Fruit fly (Drosophila melanogaster) whole organism, wandering third instar larva: Measurements from ENCODE around the gene Dop1R2.

Source experiments
- Abd-B ChIP-seq: fragments of >200 bp; optimal IDR thresholded peaks from 2 replicates; lab custom pipeline; 2017; ENCODE audit warnings: missing biosample characterization, missing genetic modification characterization
- CG32264 ChIP-seq: fragments of 200-800 bp; sonication (Bioruptor generic); optimal IDR thresholded peaks from 2 replicates; lab custom pipeline; 2016; ENCODE audit warnings: missing biosample characterization, missing genetic modification characterization
- CG9705 ChIP-seq: fragments of 200-800 bp; sonication (Bioruptor generic); optimal IDR thresholded peaks from 2 replicates; lab custom pipeline; 2018; ENCODE audit warnings: missing biosample characterization, mild to moderate bottlenecking, missing genetic modification characterization
- CrebA ChIP-seq: fragments of 200-800 bp; sonication (Bioruptor generic); optimal IDR thresholded peaks from 2 replicates; lab custom pipeline; 2016; ENCODE audit warnings: missing biosample characterization, mild to moderate bottlenecking, missing genetic modification characterization, borderline replicate concordance
- Dfd ChIP-seq: fragments of >200 bp; optimal IDR thresholded peaks from 2 replicates; lab custom pipeline; 2017; ENCODE audit warnings: missing biosample characterization, missing genetic modification characterization
- Dif ChIP-seq: fragments of 200-275, 200-300 bp; sonication (Bioruptor generic); optimal IDR thresholded peaks from 2 replicates; lab custom pipeline; 2018; ENCODE audit warnings: missing biosample characterization, missing genetic modification characterization; ENCODE audit not compliant: partially characterized antibody
- GATAd ChIP-seq: sonication (Bioruptor generic); optimal IDR thresholded peaks from 2 replicates; lab custom pipeline; 2016; ENCODE audit warnings: missing biosample characterization, missing genetic modification characterization
- Hnf4 ChIP-seq: fragments of 200-800 bp; sonication (Bioruptor generic); optimal IDR thresholded peaks from 2 replicates; lab custom pipeline; 2016; ENCODE audit warnings: missing biosample characterization, mild to moderate bottlenecking, missing genetic modification characterization
- Hr78 ChIP-seq: fragments of >200 bp; optimal IDR thresholded peaks from 2 replicates; lab custom pipeline; 2017; ENCODE audit warnings: missing biosample characterization, missing genetic modification characterization
- Hr83 ChIP-seq: fragments of 200-300 bp; sonication (Bioruptor generic); optimal IDR thresholded peaks from 2 replicates; lab custom pipeline; 2016; ENCODE audit warnings: missing biosample characterization, mild to moderate bottlenecking, missing genetic modification characterization, moderate library complexity; ENCODE audit not compliant: poor library complexity, severe bottlenecking
- Mio ChIP-seq: sonication (Bioruptor generic); optimal IDR thresholded peaks from 2 replicates; lab custom pipeline; 2016; ENCODE audit warnings: missing biosample characterization, missing genetic modification characterization
- Myc ChIP-seq: fragments of >200 bp; optimal IDR thresholded peaks from 2 replicates; lab custom pipeline; 2017
- N ChIP-seq: fragments of >200 bp; optimal IDR thresholded peaks from 2 replicates; lab custom pipeline; 2018; ENCODE audit warnings: missing biosample characterization, missing external identifiers, missing genetic modification characterization
- OdsH ChIP-seq: fragments of 200-800 bp; sonication (Bioruptor generic); optimal IDR thresholded peaks from 2 replicates; lab custom pipeline; 2016; ENCODE audit warnings: missing biosample characterization, mild to moderate bottlenecking, missing genetic modification characterization
- Rel ChIP-seq, 2 experiments: fragments of 200-800 bp; sonication (Bioruptor generic) in 1 of 2; optimal IDR thresholded peaks; 2 replicates in 1 of 2; 3 replicates in 1 of 2; lab custom pipeline; 2016 to 2019; ENCODE audit warnings: mild to moderate bottlenecking in 2 of 2, missing biosample characterization in 2 of 2, missing genetic modification characterization in 2 of 2, moderate library complexity in 1 of 2
- Sp1 ChIP-seq: fragments of 200-800 bp; sonication (Bioruptor generic); optimal IDR thresholded peaks from 3 replicates; lab custom pipeline; 2019; ENCODE audit warnings: missing biosample characterization, mild to moderate bottlenecking, missing genetic modification characterization, moderate library complexity
- Vsx2 ChIP-seq: fragments of 200-300, 225-300 bp; sonication (Bioruptor generic); optimal IDR thresholded peaks from 2 replicates; lab custom pipeline; 2018; ENCODE audit warnings: missing biosample characterization, missing genetic modification characterization; ENCODE audit not compliant: partially characterized antibody
- br ChIP-seq: fragments of 200-800 bp; sonication (Bioruptor generic); optimal IDR thresholded peaks from 2 replicates; lab custom pipeline; 2016; ENCODE audit warnings: missing biosample characterization, missing genetic modification characterization
- brk ChIP-seq: fragments of 200-800 bp; sonication (Bioruptor generic); optimal IDR thresholded peaks from 2 replicates; lab custom pipeline; 2016; ENCODE audit warnings: missing biosample characterization, mild to moderate bottlenecking, missing genetic modification characterization
- dl ChIP-seq, 2 experiments: fragments of 175-275, 200-275 bp in 1 of 2; fragments of 200-275 bp in 1 of 2; sonication (Bioruptor generic); optimal IDR thresholded peaks; lab custom pipeline; 2018; ENCODE audit warnings: mild to moderate bottlenecking in 2 of 2, missing biosample characterization in 2 of 2, missing genetic modification characterization in 2 of 2, moderate library complexity in 2 of 2; ENCODE audit not compliant: partially characterized antibody in 2 of 2, insufficient read depth in 1 of 2
- dmrt93B ChIP-seq: fragments of 200-800 bp; sonication (Bioruptor generic); optimal IDR thresholded peaks from 2 replicates; lab custom pipeline; 2018; ENCODE audit warnings: missing biosample characterization, mild to moderate bottlenecking, missing genetic modification characterization
- dsf ChIP-seq: sonication (Bioruptor generic); optimal IDR thresholded peaks from 2 replicates; lab custom pipeline; 2016; ENCODE audit warnings: missing biosample characterization, missing genetic modification characterization, borderline replicate concordance
- ey ChIP-seq: fragments of 200-800 bp; sonication (Bioruptor generic); optimal IDR thresholded peaks from 2 replicates; lab custom pipeline; 2016; ENCODE audit warnings: missing biosample characterization, missing genetic modification characterization
- foxo ChIP-seq, 2 experiments: fragments of 200-800 bp; sonication (Bioruptor generic); optimal IDR thresholded peaks; 2 replicates in 1 of 2; 3 replicates in 1 of 2; lab custom pipeline; 2016 to 2017; ENCODE audit warnings: missing biosample characterization in 2 of 2, missing genetic modification characterization in 2 of 2
- fru ChIP-seq: fragments of 200-800 bp; sonication (Bioruptor generic); optimal IDR thresholded peaks from 3 replicates; lab custom pipeline; 2016; ENCODE audit warnings: missing biosample characterization, mild to moderate bottlenecking, missing genetic modification characterization
- h ChIP-seq: fragments of 200-800 bp; sonication (Bioruptor generic); optimal IDR thresholded peaks from 3 replicates; lab custom pipeline; 2016; ENCODE audit warnings: missing biosample characterization, mild to moderate bottlenecking, missing genetic modification characterization
- jim ChIP-seq: fragments of 175-275, 200-325 bp; sonication (Bioruptor generic); optimal IDR thresholded peaks from 2 replicates; lab custom pipeline; 2016; ENCODE audit warnings: missing biosample characterization, mild to moderate bottlenecking, missing genetic modification characterization
- psq ChIP-seq: fragments of 200-800 bp; sonication (Bioruptor generic); optimal IDR thresholded peaks from 3 replicates; lab custom pipeline; 2017; ENCODE audit warnings: missing biosample characterization, mild to moderate bottlenecking, missing genetic modification characterization, moderate library complexity
- rgr ChIP-seq: fragments of 200-800 bp; sonication (Bioruptor generic); optimal IDR thresholded peaks from 3 replicates; lab custom pipeline; 2016; ENCODE audit warnings: missing biosample characterization, mild to moderate bottlenecking, missing genetic modification characterization
- sage ChIP-seq: fragments of 200-800 bp; sonication (Bioruptor generic); optimal IDR thresholded peaks from 2 replicates; lab custom pipeline; 2016; ENCODE audit warnings: missing biosample characterization, mild to moderate bottlenecking, missing genetic modification characterization
- tai ChIP-seq: sonication (Bioruptor generic); optimal IDR thresholded peaks from 2 replicates; lab custom pipeline; 2016; ENCODE audit warnings: missing biosample characterization, missing genetic modification characterization
- usp ChIP-seq: fragments of >200 bp; optimal IDR thresholded peaks from 2 replicates; lab custom pipeline; 2017; ENCODE audit warnings: missing biosample characterization, missing genetic modification characterization
- woc ChIP-seq: sonication (Bioruptor generic); optimal IDR thresholded peaks from 2 replicates; lab custom pipeline; 2016; ENCODE audit warnings: missing biosample characterization, mild to moderate bottlenecking, missing genetic modification characterization

Dop1R2 gene

dm6 chr3R:29625883-29626282 is 33.9 kb downstream of the Dop1R2 start:
- TF ChIP-seq sage (GFP tag; lab: Kevin White, UChicago) (no peak), ey (GFP tag; lab: Kevin White, UChicago) (peak; percentile 24), CrebA (GFP tag; lab: Kevin White, UChicago) (no peak), h (GFP tag; lab: Kevin White, UChicago) (peak; percentile 16), Dif (GFP tag; lab: Kevin White, UChicago) (no peak), foxo (GFP tag; optimal IDR thresholded peaks at IDR 0.05; lab: Kevin White, UChicago) (peak in 1 of 2 experiments; percentile 44), rgr (GFP tag; lab: Kevin White, UChicago) (peak; percentile 6), Hr78 (GFP tag; lab: Kevin White, UChicago) (no peak), woc (GFP tag; lab: Kevin White, UChicago) (no peak), Dfd (no peak), dsf (GFP tag; lab: Kevin White, UChicago) (no peak), fru (GFP tag; lab: Kevin White, UChicago) (peak; percentile 23), Sp1 (GFP tag; lab: Kevin White, UChicago) (no peak), Abd-B (no peak), OdsH (peak; percentile 7), br (GFP tag; lab: Kevin White, UChicago) (no peak), tai (GFP tag; lab: Kevin White, UChicago) (no peak), CG9705 (GFP tag; lab: Kevin White, UChicago) (no peak)

- no peak for TF ChIP-seq Dif (GFP tag; lab: Kevin White, UChicago)
- peak; percentile 29 for TF ChIP-seq Hr83 (GFP tag; lab: Kevin White, UChicago)
- TF ChIP-seq CG9705 (GFP tag; lab: Kevin White, UChicago) = no peak
- no peak for TF ChIP-seq jim
- no peak for TF ChIP-seq Rel (GFP tag; optimal IDR thresholded peaks at IDR 0.05; lab: Kevin White, UChicago)
- peak; percentile 52 for TF ChIP-seq Rel (tag; optimal IDR thresholded peaks at IDR 0.05; lab: Kevin White, UChicago)
- TF ChIP-seq psq (GFP tag; lab: Kevin White, UChicago) = no peak
- no peak for TF ChIP-seq brk
- no peak for TF ChIP-seq fru (GFP tag; lab: Kevin White, UChicago)
- TF ChIP-seq Mio = no peak
- TF ChIP-seq Abd-B = no peak
- no peak for TF ChIP-seq GATAd (GFP tag; lab: Kevin White, UChicago)
- TF ChIP-seq br (GFP tag; lab: Kevin White, UChicago) = peak; percentile 11
- TF ChIP-seq Dfd = no peak
- TF ChIP-seq CrebA (GFP tag; lab: Kevin White, UChicago) = no peak
- TF ChIP-seq Hnf4 = peak; percentile 49
- TF ChIP-seq Sp1 (GFP tag; lab: Kevin White, UChicago) = no peak
- TF ChIP-seq h (GFP tag; lab: Kevin White, UChicago) = peak; percentile 24
- TF ChIP-seq Hr78 (GFP tag; lab: Kevin White, UChicago) = no peak
- TF ChIP-seq Myc (lab: Kevin White, UChicago) = no peak
- no peak for TF ChIP-seq Vsx2 (GFP tag; lab: Kevin White, UChicago)
- TF ChIP-seq usp (GFP tag; lab: Kevin White, UChicago) = no peak
- no peak for TF ChIP-seq CG32264
- TF ChIP-seq sage (GFP tag; lab: Kevin White, UChicago) = no peak
- TF ChIP-seq rgr (GFP tag; lab: Kevin White, UChicago) = peak; percentile 0
- no peak for TF ChIP-seq dl (GFP tag; optimal IDR thresholded peaks at IDR 0.05; lab: Kevin White, UChicago; ENCODE audit: insufficient read depth in 1 of 2, partially characterized antibody in 2 of 2)
- no peak for TF ChIP-seq dmrt93B (GFP tag; lab: Kevin White, UChicago)
- TF ChIP-seq dsf (GFP tag; lab: Kevin White, UChicago) = no peak
- no peak for TF ChIP-seq N (GFP tag; lab: Kevin White, UChicago)
Observed at dm6 chr3R:29620712-29621479, 38.9 kb downstream of the Dop1R2 start.
